Worm (Caenorhabditis elegans) whole organism, L3 larva: ENCODE data around the gene F11E6.10.

Source experiments
- R02D3.7 ChIP-seq: fragments of 150-350 bp; optimal IDR thresholded peaks from 2 replicates; lab custom pipeline; 2014; ENCODE audit warnings: missing biosample characterization, missing genetic modification characterization
- ZK546.5 ChIP-seq: sonication (generic microtip); optimal IDR thresholded peaks from 2 replicates; lab custom pipeline; 2017; ENCODE audit warnings: missing biosample characterization, missing genetic modification characterization
- ama-1 ChIP-seq: fragments of 150-350 bp; optimal IDR thresholded peaks from 2 replicates; lab custom pipeline; 2018
- ceh-16 ChIP-seq: sonication (generic microtip); optimal IDR thresholded peaks from 2 replicates; lab custom pipeline; 2017; ENCODE audit warnings: missing biosample characterization, missing genetic modification characterization
- ceh-28 ChIP-seq: fragments of 150-350 bp; optimal IDR thresholded peaks from 2 replicates; lab custom pipeline; 2014; ENCODE audit warnings: missing biosample characterization, missing genetic modification reagents, missing genetic modification characterization
- ceh-82 ChIP-seq: fragments of 150-350 bp; optimal IDR thresholded peaks from 2 replicates; lab custom pipeline; 2014; ENCODE audit warnings: missing biosample characterization, missing genetic modification characterization
- ceh-9 ChIP-seq: sonication (generic microtip); optimal IDR thresholded peaks from 2 replicates; lab custom pipeline; 2018; ENCODE audit warnings: missing biosample characterization, missing genetic modification characterization
- daf-12 ChIP-seq: fragments of 150-350 bp; optimal IDR thresholded peaks from 2 replicates; lab custom pipeline; 2014; ENCODE audit warnings: missing biosample characterization, missing genetic modification reagents, missing genetic modification characterization
- egl-27 ChIP-seq: sonication (generic microtip); optimal IDR thresholded peaks from 4 replicates; lab custom pipeline; 2017; ENCODE audit warnings: missing biosample characterization, missing genetic modification reagents, missing genetic modification characterization
- egl-5 ChIP-seq: fragments of 150-350 bp; optimal IDR thresholded peaks from 2 replicates; lab custom pipeline; 2017; ENCODE audit warnings: missing biosample characterization, missing genetic modification reagents, missing genetic modification characterization, inconsistent platforms
- elt-1 ChIP-seq: fragments of 150-350 bp; optimal IDR thresholded peaks from 2 replicates; lab custom pipeline; 2014; ENCODE audit warnings: missing biosample characterization, missing genetic modification characterization
- elt-2 ChIP-seq: sonication (generic microtip); optimal IDR thresholded peaks from 2 replicates; lab custom pipeline; 2016; ENCODE audit warnings: missing genetic modification reagents, mild to moderate bottlenecking, missing genetic modification characterization, missing compliant biosample characterization
- elt-3 ChIP-seq, 3 experiments: fragments of 150-350 bp in 1 of 3; sonication (generic microtip) in 2 of 3; optimal IDR thresholded peaks; 2 replicates in 2 of 3; 4 replicates in 1 of 3; lab custom pipeline; 2014 to 2017; ENCODE audit warnings: missing biosample characterization in 3 of 3, missing genetic modification characterization in 3 of 3
- eor-1 ChIP-seq, 2 experiments: fragments of 150-350 bp; optimal IDR thresholded peaks; 2 replicates each; lab custom pipeline; 2014 to 2018; ENCODE audit warnings: missing biosample characterization in 2 of 2, missing genetic modification characterization in 2 of 2
- fkh-10 ChIP-seq: sonication (generic microtip); optimal IDR thresholded peaks from 2 replicates; lab custom pipeline; 2017; ENCODE audit warnings: missing biosample characterization, missing genetic modification reagents, missing genetic modification characterization
- fkh-2 ChIP-seq: fragments of 150-350 bp; optimal IDR thresholded peaks from 2 replicates; lab custom pipeline; 2014; ENCODE audit warnings: missing biosample characterization, missing genetic modification reagents, missing genetic modification characterization
- fos-1 ChIP-seq: fragments of 150-350 bp; optimal IDR thresholded peaks from 2 replicates; lab custom pipeline; 2014; ENCODE audit warnings: missing biosample characterization, missing genetic modification characterization
- lin-15B ChIP-seq: fragments of 150-350 bp; optimal IDR thresholded peaks from 2 replicates; lab custom pipeline; 2014; ENCODE audit warnings: missing biosample characterization, missing genetic modification characterization
- lin-39 ChIP-seq: fragments of 150-350 bp; optimal IDR thresholded peaks from 2 replicates; lab custom pipeline; 2018; ENCODE audit warnings: missing biosample characterization, missing genetic modification reagents, missing genetic modification characterization
- nhr-12 ChIP-seq: fragments of 150-350 bp; optimal IDR thresholded peaks from 2 replicates; lab custom pipeline; 2014; ENCODE audit warnings: missing biosample characterization, missing genetic modification characterization
- nhr-23 ChIP-seq: fragments of 150-350 bp; optimal IDR thresholded peaks from 2 replicates; lab custom pipeline; 2014; ENCODE audit warnings: missing biosample characterization, missing genetic modification reagents, missing genetic modification characterization
- nhr-237 ChIP-seq: fragments of 150-350 bp; optimal IDR thresholded peaks from 2 replicates; lab custom pipeline; 2014; ENCODE audit warnings: missing biosample characterization, missing genetic modification characterization
- nhr-25 ChIP-seq: sonication (generic microtip); optimal IDR thresholded peaks from 2 replicates; lab custom pipeline; 2017; ENCODE audit warnings: missing biosample characterization, missing genetic modification characterization
- nhr-28 ChIP-seq: fragments of 150-350 bp; optimal IDR thresholded peaks from 2 replicates; lab custom pipeline; 2014; ENCODE audit warnings: missing biosample characterization, missing genetic modification characterization
- nhr-43 ChIP-seq: sonication (generic microtip); optimal IDR thresholded peaks from 2 replicates; lab custom pipeline; 2016; ENCODE audit warnings: mild to moderate bottlenecking, missing genetic modification characterization, missing compliant biosample characterization; ENCODE audit not compliant: poor library complexity, severe bottlenecking
- nhr-67 ChIP-seq: fragments of 150-350 bp; optimal IDR thresholded peaks from 2 replicates; lab custom pipeline; 2014; ENCODE audit warnings: missing biosample characterization, missing genetic modification characterization
- nhr-76 ChIP-seq: fragments of 150-350 bp; sonication (generic microtip); optimal IDR thresholded peaks from 5 replicates; lab custom pipeline; 2014; ENCODE audit warnings: missing biosample characterization, missing genetic modification characterization
- nhr-77 ChIP-seq: fragments of 150-350 bp; optimal IDR thresholded peaks from 2 replicates; lab custom pipeline; 2014; ENCODE audit warnings: missing biosample characterization, missing genetic modification characterization
- pha-4 ChIP-seq: fragments of 150-350 bp; optimal IDR thresholded peaks from 2 replicates; lab custom pipeline; 2014; ENCODE audit warnings: missing biosample characterization, missing genetic modification reagents, missing genetic modification characterization
- pqm-1 ChIP-seq: fragments of 150-350 bp; optimal IDR thresholded peaks from 2 replicates; lab custom pipeline; 2017; ENCODE audit warnings: missing biosample characterization, missing genetic modification characterization, inconsistent platforms
- sea-2 ChIP-seq: fragments of 150-350 bp; sonication (generic microtip); optimal IDR thresholded peaks from 4 replicates; lab custom pipeline; 2014; ENCODE audit warnings: missing biosample characterization, missing genetic modification reagents, missing genetic modification characterization
- skn-1 ChIP-seq: fragments of 150-350 bp; optimal IDR thresholded peaks from 2 replicates; lab custom pipeline; 2014; ENCODE audit warnings: missing biosample characterization, missing genetic modification characterization
- snpc-4 ChIP-seq: fragments of 150-350 bp; optimal IDR thresholded peaks from 2 replicates; lab custom pipeline; 2014; ENCODE audit warnings: missing biosample characterization, missing genetic modification characterization
- tbx-2 ChIP-seq: sonication (generic microtip); optimal IDR thresholded peaks from 2 replicates; lab custom pipeline; 2016; ENCODE audit warnings: mild to moderate bottlenecking, missing genetic modification characterization, missing compliant biosample characterization
- unc-39 ChIP-seq: sonication (generic microtip); optimal IDR thresholded peaks from 4 replicates; lab custom pipeline; 2017; ENCODE audit warnings: missing biosample characterization, missing genetic modification characterization
- ztf-4 ChIP-seq: fragments of 150-350 bp; optimal IDR thresholded peaks from 2 replicates; lab custom pipeline; 2014; ENCODE audit warnings: missing biosample characterization, missing genetic modification characterization

Gene F11E6.10

ce11 chrIV:17471870-17472459 lies 9.0 kb upstream of the F11E6.10 start, which contains the start of gene epic-1:
Gene epic-1 (minus strand): TSS chrIV:17471920.
- TF ChIP-seq egl-27 (peak; percentile 4), nhr-76 (tag; lab: Kevin White, UChicago) (no peak), skn-1 (no peak), daf-12 (tag; lab: Kevin White, UChicago) (no peak), lin-15B (tag; lab: Kevin White, UChicago) (no peak), nhr-67 (tag; lab: Kevin White, UChicago) (no peak), ama-1 (lab: Kevin White, UChicago) (no peak), egl-5 (tag; lab: Kevin White, UChicago) (no peak), nhr-43 (no peak), nhr-25 (peak; percentile 81), ceh-28 (tag; lab: Kevin White, UChicago) (no peak), fkh-2 (tag; lab: Kevin White, UChicago) (no peak), nhr-23 (tag; lab: Kevin White, UChicago) (peak; percentile 87)

- TF ChIP-seq nhr-25 (peak; percentile 63), ztf-4 (tag; lab: Kevin White, UChicago) (no peak), fkh-10 (GFP tag; lab: Kevin White, UChicago) (no peak), sea-2 (GFP tag; lab: Kevin White, UChicago) (no peak), unc-39 (tag; lab: Kevin White, UChicago) (no peak), tbx-2 (no peak), nhr-237 (no peak), fkh-2 (tag; lab: Kevin White, UChicago) (no peak), egl-27 (no peak), lin-15B (tag; lab: Kevin White, UChicago) (no peak), ama-1 (lab: Kevin White, UChicago) (peak; percentile 62), nhr-12 (tag; lab: Kevin White, UChicago) (no peak), elt-2 (tag; lab: Kevin White, UChicago) (no peak), ceh-28 (tag; lab: Kevin White, UChicago) (peak; percentile 36), elt-3 (tag; optimal IDR thresholded peaks at IDR 0.05; lab: Kevin White, UChicago) (no peak), nhr-77 (no peak), snpc-4 (tag; lab: Kevin White, UChicago) (no peak), fos-1 (tag; lab: Kevin White, UChicago) (no peak), ZK546.5 (tag; lab: Kevin White, UChicago) (no peak), ceh-82 (tag; lab: Kevin White, UChicago) (no peak), nhr-23 (tag; lab: Kevin White, UChicago) (no peak), skn-1 (no peak), egl-5 (tag; lab: Kevin White, UChicago) (no peak), ceh-16 (tag; lab: Kevin White, UChicago) (no peak), lin-39 (tag; lab: Kevin White, UChicago) (no peak), pha-4 (tag; lab: Kevin White, UChicago) (no peak), nhr-43 (no peak), nhr-76 (tag; lab: Kevin White, UChicago) (peak; percentile 2), ceh-9 (tag; lab: Kevin White, UChicago) (no peak), nhr-67 (tag; lab: Kevin White, UChicago) (no peak), pqm-1 (tag; lab: Kevin White, UChicago) (no peak)
Measured at ce11 chrIV:17470096-17470602, 7.2 kb upstream of the F11E6.10 start, which contains the start of gene F11E6.4. Gene F11E6.4 (minus strand): TSS chrIV:17470354.

DNA sequence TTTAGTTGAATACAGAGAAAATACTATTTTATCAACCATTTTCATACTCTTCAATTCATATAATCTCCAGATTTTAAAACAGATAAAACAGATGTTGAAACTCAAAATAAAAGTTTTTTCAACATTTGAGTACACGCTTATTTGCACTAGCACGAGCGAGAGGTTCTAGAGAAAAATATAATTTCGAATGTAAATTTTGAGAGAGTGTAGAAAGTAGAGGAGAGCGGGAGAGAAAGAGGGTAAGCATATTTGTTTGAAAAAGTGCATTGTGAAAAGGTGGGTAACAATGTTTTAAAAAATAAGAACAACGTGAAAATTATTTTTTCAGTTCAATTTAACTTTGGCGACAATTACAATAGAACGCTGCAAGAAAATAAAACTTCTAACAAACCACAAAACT lies 4.9 kb upstream of the F11E6.10 start:
- TF ChIP-seq sea-2 (GFP tag; lab: Kevin White, UChicago) (no peak), nhr-28 (tag; lab: Kevin White, UChicago) (no peak), ztf-4 (tag; lab: Kevin White, UChicago) (no peak), elt-1 (no peak), pha-4 (tag; lab: Kevin White, UChicago) (peak; percentile 51), R02D3.7 (tag; lab: Kevin White, UChicago) (no peak), skn-1 (no peak), lin-15B (tag; lab: Kevin White, UChicago) (no peak), snpc-4 (tag; lab: Kevin White, UChicago) (peak; percentile 8)

ce11 chrIV:17467325-17467724 lies 4.4 kb upstream of the F11E6.10 start, which contains the start of gene elo-2:
Gene elo-2 (minus strand): TSS chrIV:17467408.
- TF ChIP-seq ztf-4 (tag; lab: Kevin White, UChicago) (no peak), snpc-4 (tag; lab: Kevin White, UChicago) (no peak), nhr-237 (no peak), ceh-9 (tag; lab: Kevin White, UChicago) (no peak), nhr-67 (tag; lab: Kevin White, UChicago) (no peak), elt-2 (tag; lab: Kevin White, UChicago) (peak; percentile 95), eor-1 (tag; optimal IDR thresholded peaks at IDR 0.05; lab: Kevin White, UChicago) (no peak), nhr-23 (tag; lab: Kevin White, UChicago) (no peak), egl-27 (no peak), pqm-1 (tag; lab: Kevin White, UChicago) (peak; percentile 95), nhr-12 (tag; lab: Kevin White, UChicago) (no peak), ceh-28 (tag; lab: Kevin White, UChicago) (no peak), sea-2 (GFP tag; lab: Kevin White, UChicago) (no peak)
